Worm (Caenorhabditis elegans): ENCODE results near the gene W04G3.13.

The W04G3.13 gene

ce11 chrX:11035563-11035962 lies 44.0 kb downstream of the W04G3.13 start:
- TF ChIP-seq hnd-1 (tag; optimal IDR thresholded peaks at IDR 0.05) (no peak), tbx-37 (GFP tag; conservative IDR thresholded peaks at IDR 0.05) (no peak), F13C5.2 (tag; optimal IDR thresholded peaks at IDR 0.05) (no peak), tbx-11 (GFP tag; IDR thresholded peaks at IDR 0.05) (no peak), ama-1 (optimal IDR thresholded peaks at IDR 0.05) (no peak), B0310.2 (tag; optimal IDR thresholded peaks at IDR 0.05) (no peak), aly-1 (tag; optimal IDR thresholded peaks at IDR 0.05) (no peak)

DNA sequence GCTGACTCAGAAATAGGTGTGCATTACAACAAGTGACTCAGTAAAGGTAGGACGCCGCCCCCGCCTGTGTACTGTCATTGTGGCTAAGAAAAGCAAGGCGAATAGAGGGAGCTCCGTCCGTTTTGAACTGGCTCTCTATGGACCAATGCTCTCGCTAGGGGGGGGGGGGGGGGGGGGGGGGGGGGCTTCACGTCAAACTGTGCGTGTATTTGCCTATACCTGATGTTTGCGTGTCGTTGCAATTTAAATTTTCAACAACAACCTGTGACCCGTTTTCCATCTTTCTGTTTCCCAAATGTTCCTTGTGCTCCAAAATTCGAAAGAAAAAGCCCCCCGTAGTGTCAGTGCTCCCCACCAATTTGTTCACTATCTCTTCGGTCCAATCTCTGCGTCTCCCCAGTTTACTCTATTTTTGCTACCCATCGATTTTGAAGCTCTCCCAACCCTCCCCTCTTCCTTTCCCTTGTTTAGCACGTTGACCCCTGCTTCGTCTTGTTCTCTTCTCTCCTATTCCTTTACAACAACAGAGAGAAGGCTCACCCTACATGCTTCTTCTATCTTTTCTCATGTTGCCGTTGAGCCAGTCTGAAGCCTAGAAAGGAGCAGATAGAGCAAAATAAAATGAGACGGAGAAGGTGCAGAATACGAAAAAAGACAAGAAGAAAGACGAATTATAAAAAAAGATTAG lies 45.0 kb downstream of the W04G3.13 start:
- TF ChIP-seq pes-1 (GFP tag; IDR thresholded peaks at IDR 0.05) (0 out of 2 replicates have a peak, but pooled peaks have one; percentile 4), ets-7 (tag; optimal IDR thresholded peaks at IDR 0.05) (no peak), B0310.2 (tag; optimal IDR thresholded peaks at IDR 0.05) (no peak), flt-1 (GFP tag; IDR thresholded peaks at IDR 0.05) (no peak), F13C5.2 (tag; optimal IDR thresholded peaks at IDR 0.05) (peak; percentile 17), hmg-4 (GFP tag; optimal IDR thresholded peaks at IDR 0.05) (peak; percentile 67), ama-1 (optimal IDR thresholded peaks at IDR 0.05) (peak; percentile 43), hnd-1 (tag; optimal IDR thresholded peaks at IDR 0.05) (no peak)

DNA sequence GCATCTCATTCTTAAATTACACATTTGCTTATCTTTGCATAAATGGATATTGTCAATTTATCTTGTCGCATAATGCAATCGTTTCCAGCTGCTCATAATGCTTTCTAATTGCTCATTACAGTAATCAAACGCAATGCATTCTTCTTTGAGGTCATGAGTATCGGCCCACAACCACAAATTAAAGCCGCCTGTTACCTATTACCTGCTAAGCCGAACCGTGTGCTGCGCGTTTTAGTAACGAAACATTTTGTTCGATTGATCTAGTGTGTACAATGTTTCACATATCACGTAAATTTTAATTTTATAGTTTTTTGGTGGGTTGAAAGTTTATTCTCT lies 45.6 kb downstream of the W04G3.13 start:
- TF ChIP-seq hmg-4 (GFP tag; optimal IDR thresholded peaks at IDR 0.05): no peak
- no peak for TF ChIP-seq scrt-1 (GFP tag; IDR thresholded peaks at IDR 0.05)
- no peak for TF ChIP-seq ceh-36 (tag; optimal IDR thresholded peaks at IDR 0.05)
- TF ChIP-seq aly-1 (tag; optimal IDR thresholded peaks at IDR 0.05): no peak
- no peak for TF ChIP-seq ama-1 (optimal IDR thresholded peaks at IDR 0.05)
- no peak for TF ChIP-seq F13C5.2 (tag; optimal IDR thresholded peaks at IDR 0.05)
- no peak for TF ChIP-seq pes-1 (GFP tag; IDR thresholded peaks at IDR 0.05)
- TF ChIP-seq flt-1 (GFP tag; IDR thresholded peaks at IDR 0.05): no peak
- TF ChIP-seq B0310.2 (tag; optimal IDR thresholded peaks at IDR 0.05): no peak
- TF ChIP-seq ets-7 (tag; optimal IDR thresholded peaks at IDR 0.05): no peak
- no peak for TF ChIP-seq tbx-37 (GFP tag; conservative IDR thresholded peaks at IDR 0.05)

- TF ChIP-seq pes-1 (GFP tag; IDR thresholded peaks at IDR 0.05) (no peak), tbx-37 (GFP tag; conservative IDR thresholded peaks at IDR 0.05) (no peak), aly-1 (tag; optimal IDR thresholded peaks at IDR 0.05) (no peak), flt-1 (GFP tag; IDR thresholded peaks at IDR 0.05) (no peak), hmg-4 (GFP tag; optimal IDR thresholded peaks at IDR 0.05) (no peak), ceh-36 (tag; optimal IDR thresholded peaks at IDR 0.05) (no peak), F13C5.2 (tag; optimal IDR thresholded peaks at IDR 0.05) (no peak), tra-4 (tag; optimal IDR thresholded peaks at IDR 0.05) (no peak)
Observed at ce11 chrX:11033128-11033951, 46.2 kb downstream of the W04G3.13 start.

ce11 chrX:11032412-11032811 lies 47.2 kb downstream of the W04G3.13 start:
- TF ChIP-seq scrt-1 (GFP tag; IDR thresholded peaks at IDR 0.05) (no peak), sea-1 (GFP tag; conservative IDR thresholded peaks at IDR 0.05) (no peak), tbx-11 (GFP tag; IDR thresholded peaks at IDR 0.05) (no peak), tbx-37 (GFP tag; conservative IDR thresholded peaks at IDR 0.05) (no peak), ama-1 (optimal IDR thresholded peaks at IDR 0.05) (no peak), hmbx-1 (tag; optimal IDR thresholded peaks at IDR 0.05) (no peak), tra-4 (tag; optimal IDR thresholded peaks at IDR 0.05) (no peak), ceh-36 (tag; optimal IDR thresholded peaks at IDR 0.05) (no peak), hmg-4 (GFP tag; optimal IDR thresholded peaks at IDR 0.05) (no peak), hnd-1 (tag; optimal IDR thresholded peaks at IDR 0.05) (no peak), aly-1 (tag; optimal IDR thresholded peaks at IDR 0.05) (no peak)

DNA sequence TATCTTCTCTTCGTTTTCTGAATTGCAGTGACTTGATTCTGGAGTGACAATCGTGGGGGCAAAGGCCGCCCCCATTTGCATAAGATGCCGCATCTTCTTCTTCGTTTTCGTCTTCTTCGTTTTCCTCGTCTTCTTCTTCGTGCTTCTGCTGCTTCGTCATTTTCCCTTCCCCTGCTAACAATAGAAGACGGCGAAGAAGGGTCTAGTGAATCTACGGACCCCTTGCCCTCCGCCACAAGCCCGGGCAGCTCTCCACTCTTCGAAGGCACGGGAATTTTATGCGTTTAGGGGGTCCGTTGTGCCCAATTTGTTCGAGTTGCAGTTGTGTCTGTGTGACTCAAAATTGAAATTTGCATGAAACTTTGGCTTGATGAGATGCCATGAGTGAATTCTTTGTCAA lies 47.7 kb downstream of the W04G3.13 start:
- TF ChIP-seq pes-1 (GFP tag; IDR thresholded peaks at IDR 0.05) (0 out of 2 replicates have a peak, but pooled peaks have one; percentile 27), F13C5.2 (tag; optimal IDR thresholded peaks at IDR 0.05) (no peak)

- TF ChIP-seq tra-4 (tag; optimal IDR thresholded peaks at IDR 0.05) (peak; percentile 4), F13C5.2 (tag; optimal IDR thresholded peaks at IDR 0.05) (peak; percentile 40), ama-1 (optimal IDR thresholded peaks at IDR 0.05) (no peak), flt-1 (GFP tag; IDR thresholded peaks at IDR 0.05) (peak; percentile 44; the same call in 1 of the 2 replicates), aly-1 (tag; optimal IDR thresholded peaks at IDR 0.05) (no peak), hmg-4 (GFP tag; optimal IDR thresholded peaks at IDR 0.05) (peak; percentile 98), ets-7 (tag; optimal IDR thresholded peaks at IDR 0.05) (peak; percentile 74), B0310.2 (tag; optimal IDR thresholded peaks at IDR 0.05) (no peak), scrt-1 (GFP tag; IDR thresholded peaks at IDR 0.05) (no peak), pes-1 (GFP tag; IDR thresholded peaks at IDR 0.05) (0 out of 2 replicates have a peak, but pooled peaks have one; percentile 19), ceh-36 (tag; optimal IDR thresholded peaks at IDR 0.05) (peak; percentile 20), hmbx-1 (tag; optimal IDR thresholded peaks at IDR 0.05) (no peak)
Observed at ce11 chrX:11031047-11031695, 48.4 kb downstream of the W04G3.13 start.

All from whole organism, early embryonic.